Worm (Caenorhabditis elegans) whole organism, L3 larva: ENCODE data around the gene zyg-12.

Source experiments
- ama-1 ChIP-seq: fragments of 150-350 bp; optimal IDR thresholded peaks from 2 replicates; lab custom pipeline; 2018
- egl-27 ChIP-seq: sonication (generic microtip); optimal IDR thresholded peaks from 4 replicates; lab custom pipeline; 2017; ENCODE audit warnings: missing biosample characterization, missing genetic modification reagents, missing genetic modification characterization
- pqm-1 ChIP-seq: fragments of 150-350 bp; optimal IDR thresholded peaks from 2 replicates; lab custom pipeline; 2017; ENCODE audit warnings: missing biosample characterization, missing genetic modification characterization, inconsistent platforms
- skn-1 ChIP-seq: fragments of 150-350 bp; optimal IDR thresholded peaks from 2 replicates; lab custom pipeline; 2014; ENCODE audit warnings: missing biosample characterization, missing genetic modification characterization
- unc-62 ChIP-seq: fragments of 150-350 bp; sonication (generic microtip); optimal IDR thresholded peaks from 4 replicates; lab custom pipeline; 2014; ENCODE audit warnings: missing biosample characterization, missing genetic modification reagents, missing genetic modification characterization

ce11 chrII:4967636-4968035, 17.9 kb downstream of the zyg-12 start:
- TF ChIP-seq pqm-1 (tag; lab: Kevin White, UChicago), result no peak
- TF ChIP-seq skn-1 (tag; lab: Kevin White, UChicago), result no peak
- TF ChIP-seq egl-27, result no peak
- no peak for TF ChIP-seq ama-1 (lab: Kevin White, UChicago)
- no peak for TF ChIP-seq unc-62 (GFP tag; lab: Kevin White, UChicago)
